Fruit fly (Drosophila melanogaster): ENCODE measurements around the gene CG11699.

DNA sequence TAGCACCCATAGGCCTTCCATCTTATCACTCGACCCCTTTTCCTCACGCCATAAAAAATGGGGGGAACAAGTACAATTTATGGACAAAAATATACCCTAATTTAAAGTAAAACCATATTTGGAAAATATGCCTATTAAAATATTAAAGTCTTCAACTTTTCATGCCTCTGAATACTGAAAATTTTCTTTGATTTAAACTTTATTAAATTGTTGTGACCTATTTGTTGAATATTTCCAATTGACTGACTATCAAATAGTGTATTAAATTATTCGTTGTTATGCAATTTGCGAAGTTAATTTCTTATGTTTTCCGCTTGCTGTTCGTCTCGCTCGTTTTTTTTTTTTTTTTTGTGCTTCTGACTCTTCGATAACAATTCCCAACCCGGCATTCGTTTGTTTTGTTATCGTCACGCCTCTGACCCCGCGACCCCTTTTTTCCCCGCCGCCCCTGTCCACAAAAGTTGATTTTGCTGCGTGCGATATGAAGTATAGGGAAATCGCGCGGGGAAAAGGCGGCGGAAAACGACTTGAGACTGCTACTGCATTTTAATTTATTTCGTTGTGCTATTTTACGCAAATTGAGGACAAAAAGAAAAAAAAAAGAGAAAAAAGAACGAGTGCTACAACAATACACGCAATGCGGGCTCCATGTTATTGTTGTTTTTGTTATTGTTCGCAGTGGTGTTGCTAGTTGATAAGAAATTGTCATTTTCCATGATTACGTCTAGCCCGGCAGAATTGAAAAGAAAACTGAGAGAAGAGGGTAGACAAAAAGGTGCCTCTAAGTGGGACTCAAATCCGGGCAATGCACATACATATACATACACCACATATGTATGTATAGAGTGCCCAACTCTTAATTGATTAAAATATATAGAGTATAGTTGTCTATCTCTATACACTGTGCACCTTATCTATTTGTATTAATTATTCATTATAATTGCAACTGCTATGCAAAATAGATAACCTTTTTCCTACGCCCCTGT is 48.6 kb upstream of the CG11699 start:
- no peak for TF ChIP-seq h (optimal IDR thresholded peaks at IDR 0.05)
- no peak for TF ChIP-seq ttk (optimal IDR thresholded peaks at IDR 0.05)
- no peak for TF ChIP-seq Sin3A (optimal IDR thresholded peaks at IDR 0.05)
- no peak for TF ChIP-seq Myc (optimal IDR thresholded peaks at IDR 0.05)
